Fruit fly (Drosophila melanogaster): ENCODE measurements around the gene CG11334.

Gene CG11334

dm6 chr3R:31420675-31421074 is 42.2 kb downstream of the CG11334 start (continued):
- TF ChIP-seq CG17361 (GFP tag; IDR thresholded peaks at IDR 0.05) (no peak), slbo (GFP tag; IDR thresholded peaks at IDR 0.05) (0 out of 2 replicates have a peak, but pooled peaks have one; percentile 28), fd96Cb (tag; optimal IDR thresholded peaks at IDR 0.05) (no peak), klu (GFP tag; IDR thresholded peaks at IDR 0.05) (no peak), Blimp-1 (GFP tag; optimal IDR thresholded peaks at IDR 0.05) (no peak), Sox102F (GFP tag; optimal IDR thresholded peaks at IDR 0.05) (no peak), gem (tag; optimal IDR thresholded peaks at IDR 0.05) (no peak), Side (GFP tag; optimal IDR thresholded peaks at IDR 0.05) (no peak), slp2 (GFP tag; optimal IDR thresholded peaks at IDR 0.05) (no peak), CG15269 (tag; optimal IDR thresholded peaks at IDR 0.05) (peak; percentile 24), sna (GFP tag; IDR thresholded peaks at IDR 0.05; ENCODE audit: partially characterized antibody) (no peak), Fer3 (tag; optimal IDR thresholded peaks at IDR 0.05) (peak; percentile 18), CG12744 (GFP tag; optimal IDR thresholded peaks at IDR 0.05) (no peak), CG12769 (tag; optimal IDR thresholded peaks at IDR 0.05) (peak; percentile 95)

DNA sequence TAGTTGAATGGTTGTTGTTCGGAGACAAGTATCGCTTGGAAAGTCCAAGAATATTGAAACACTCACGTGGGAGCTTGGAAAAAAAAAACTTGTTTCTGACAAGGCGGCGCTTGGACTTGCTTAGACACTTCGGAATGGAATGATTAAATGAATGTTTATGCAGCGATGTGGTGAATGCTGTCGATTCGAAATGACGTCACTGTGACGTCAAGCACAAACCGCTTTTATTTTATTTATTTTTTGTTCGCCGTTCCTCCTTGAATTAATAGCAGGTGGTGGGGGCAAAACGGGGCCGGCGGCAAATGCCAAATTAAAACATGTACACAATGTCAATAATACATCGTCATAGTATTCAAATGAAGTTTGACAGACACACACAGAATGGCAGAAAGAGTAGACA is 43.3 kb downstream of the CG11334 start:
- TF ChIP-seq CG10543 (GFP tag; optimal IDR thresholded peaks at IDR 0.05) = peak; percentile 1
- TF ChIP-seq abd-A (tag; optimal IDR thresholded peaks at IDR 0.05) = peak; percentile 13
- no peak for TF ChIP-seq CG4360 (GFP tag; IDR thresholded peaks at IDR 0.05)
- TF ChIP-seq Mes4 (GFP tag; optimal IDR thresholded peaks at IDR 0.05) = no peak
- TF ChIP-seq chinmo (GFP tag; IDR thresholded peaks at IDR 0.05; ENCODE audit: partially characterized antibody) = 0 out of 4 replicates have a peak, but pooled peaks have one; percentile 71
- TF ChIP-seq CrebB (tag; optimal IDR thresholded peaks at IDR 0.05) = no peak
- TF ChIP-seq phol (tag; optimal IDR thresholded peaks at IDR 0.05) = no peak
- no peak for TF ChIP-seq CG18764 (GFP tag; optimal IDR thresholded peaks at IDR 0.05)
- TF ChIP-seq bigmax (GFP tag; optimal IDR thresholded peaks at IDR 0.05) = no peak
- TF ChIP-seq dati (GFP tag; IDR thresholded peaks at IDR 0.05) = 0 out of 2 replicates have a peak, but pooled peaks have one; percentile 7
- TF ChIP-seq Dad (GFP tag; optimal IDR thresholded peaks at IDR 0.05) = no peak
- TF ChIP-seq CG9817 (tag; optimal IDR thresholded peaks at IDR 0.05) = no peak
- TF ChIP-seq sd (tag; optimal IDR thresholded peaks at IDR 0.05) = peak; percentile 87
- no peak for TF ChIP-seq croc (GFP tag; conservative IDR thresholded peaks at IDR 0.05)
- no peak for TF ChIP-seq zen2 (GFP tag; IDR thresholded peaks at IDR 0.05; ENCODE audit: partially characterized antibody)
- no peak for TF ChIP-seq CG8944 (GFP tag; optimal IDR thresholded peaks at IDR 0.05)
- no peak for TF ChIP-seq ranshi (GFP tag; IDR thresholded peaks at IDR 0.05)
- no peak for TF ChIP-seq CG17829 (tag; optimal IDR thresholded peaks at IDR 0.05)
- TF ChIP-seq Hey (tag; optimal IDR thresholded peaks at IDR 0.05) = no peak
- no peak for TF ChIP-seq Eip74EF (GFP tag; optimal IDR thresholded peaks at IDR 0.05)
- TF ChIP-seq CG1529 (GFP tag; optimal IDR thresholded peaks at IDR 0.05) = no peak
- TF ChIP-seq CG9932 (GFP tag; IDR thresholded peaks at IDR 0.05) = no peak
